Worm (Caenorhabditis elegans) whole organism, young adult: Measurements from ENCODE around the gene txdc-17.

Experiments
- B0019.2 ChIP-seq: fragments of 200-800 bp; sonication (Bioruptor generic); conservative IDR thresholded peaks from 2 replicates; pipeline ENCODE4 v1.3.6; 2022; ENCODE audit warnings: missing genetic modification reagents, missing genetic modification characterization, missing compliant biosample characterization
- B0035.1 ChIP-seq: sonication (generic microtip); optimal IDR thresholded peaks from 2 replicates; lab custom pipeline; 2016; ENCODE audit warnings: missing genetic modification characterization, mild to moderate bottlenecking, missing compliant biosample characterization, missing genotype, missing genetic modification reagents
- B0261.1 ChIP-seq: sonication (generic microtip); optimal IDR thresholded peaks from 2 replicates; lab custom pipeline; 2016; ENCODE audit warnings: mild to moderate bottlenecking, missing genetic modification characterization, moderate library complexity, missing compliant biosample characterization
- C06A6.2 ChIP-seq: fragments of 200-800 bp; sonication (Bioruptor generic); conservative IDR thresholded peaks from 2 replicates; pipeline ENCODE4 v1.3.6; 2022; ENCODE audit warnings: missing genetic modification characterization, missing compliant biosample characterization
- C17E4.6 ChIP-seq: fragments of 200-800 bp; sonication (Bioruptor generic); IDR thresholded peaks from 2 replicates; pipeline ENCODE4 v1.3.6; 2022; ENCODE audit warnings: missing genetic modification reagents, missing genetic modification characterization, missing compliant biosample characterization
- D2030.7 ChIP-seq: fragments of 200-800 bp; sonication (Bioruptor generic); IDR thresholded peaks from 2 replicates; pipeline ENCODE4 v1.3.6; 2022; ENCODE audit warnings: missing genetic modification reagents, missing genetic modification characterization, missing compliant biosample characterization
- F10E7.11 ChIP-seq: sonication (generic microtip); optimal IDR thresholded peaks from 2 replicates; lab custom pipeline; 2017; ENCODE audit warnings: mild to moderate bottlenecking, missing genetic modification characterization, moderate library complexity, missing compliant biosample characterization
- F22D6.2 ChIP-seq: sonication (generic microtip); optimal IDR thresholded peaks from 2 replicates; lab custom pipeline; 2016; ENCODE audit warnings: mild to moderate bottlenecking, missing genetic modification characterization, missing compliant biosample characterization
- F23B12.7 ChIP-seq: sonication (generic microtip); optimal IDR thresholded peaks from 2 replicates; lab custom pipeline; 2017; ENCODE audit warnings: missing genetic modification characterization, mild to moderate bottlenecking, missing compliant biosample characterization, antibody characterized with exemption, moderate library complexity; ENCODE audit not compliant: insufficient read depth
- F37B4.10 ChIP-seq: fragments of 200-800 bp; sonication (Bioruptor generic); IDR thresholded peaks from 2 replicates; pipeline ENCODE4 v1.3.6; 2022; ENCODE audit warnings: missing genetic modification characterization, missing compliant biosample characterization
- F39B2.1 ChIP-seq: fragments of 200-800 bp; sonication (Bioruptor generic); IDR thresholded peaks from 2 replicates; pipeline ENCODE4 v1.3.6; 2022; ENCODE audit warnings: missing genetic modification reagents, missing genetic modification characterization, missing compliant biosample characterization
- F52B5.7 ChIP-seq: sonication (generic microtip); optimal IDR thresholded peaks from 2 replicates; lab custom pipeline; 2016; ENCODE audit warnings: mild to moderate bottlenecking, missing genetic modification characterization, missing compliant biosample characterization
- F55B11.4 ChIP-seq: sonication (generic microtip); optimal IDR thresholded peaks from 2 replicates; lab custom pipeline; 2016; ENCODE audit warnings: missing compliant biosample characterization, missing genetic modification characterization, borderline replicate concordance; ENCODE audit not compliant: insufficient read depth
- K12H6.12 ChIP-seq: fragments of 200-800 bp; sonication (Bioruptor generic); optimal IDR thresholded peaks from 2 replicates; lab custom pipeline; 2018; ENCODE audit warnings: mild to moderate bottlenecking, missing genetic modification characterization, missing compliant biosample characterization
- T07F8.4 ChIP-seq: sonication (generic microtip); optimal IDR thresholded peaks from 2 replicates; lab custom pipeline; 2016; ENCODE audit warnings: mild to moderate bottlenecking, missing genetic modification characterization, moderate library complexity, missing compliant biosample characterization
- T26A5.8 ChIP-seq: sonication (generic microtip); optimal IDR thresholded peaks from 2 replicates; lab custom pipeline; 2016; ENCODE audit warnings: missing genetic modification characterization, missing compliant biosample characterization
- Y53F4B.3 ChIP-seq: fragments of 200-800 bp; sonication (Bioruptor generic); IDR thresholded peaks from 2 replicates; pipeline ENCODE4 v1.3.6; 2022; ENCODE audit warnings: missing genetic modification reagents, missing genetic modification characterization, missing compliant biosample characterization
- Y79H2A.3 ChIP-seq: fragments of 200-800 bp; sonication (Bioruptor generic); conservative IDR thresholded peaks from 2 replicates; pipeline ENCODE4 v1.3.6; 2022; ENCODE audit warnings: missing genetic modification reagents, missing genetic modification characterization, missing compliant biosample characterization
- Y95B8A.8 ChIP-seq: fragments of 200-800 bp; sonication (Bioruptor generic); IDR thresholded peaks from 2 replicates; pipeline ENCODE4 v1.3.6; 2022; ENCODE audit warnings: missing genetic modification reagents, missing genetic modification characterization, missing compliant biosample characterization
- ZK185.1 ChIP-seq: sonication (generic microtip); optimal IDR thresholded peaks from 2 replicates; lab custom pipeline; 2016; ENCODE audit warnings: mild to moderate bottlenecking, missing genetic modification characterization, missing compliant biosample characterization; ENCODE audit not compliant: poor library complexity, severe bottlenecking
- aptf-3 ChIP-seq: fragments of 200-800 bp; sonication (Bioruptor generic); IDR thresholded peaks from 2 replicates; pipeline ENCODE4 v1.3.6; 2022; ENCODE audit warnings: missing genetic modification characterization, missing compliant biosample characterization
- athp-1 ChIP-seq: sonication (generic microtip); optimal IDR thresholded peaks from 2 replicates; lab custom pipeline; 2017; ENCODE audit warnings: mild to moderate bottlenecking, missing genetic modification characterization, missing compliant biosample characterization
- cebp-2 ChIP-seq: fragments of 200-800 bp; sonication (Bioruptor generic); IDR thresholded peaks from 2 replicates; pipeline ENCODE4 v1.3.6; 2022; ENCODE audit warnings: missing genetic modification characterization, missing compliant biosample characterization
- ceh-27 ChIP-seq: fragments of 200-800 bp; sonication (Bioruptor generic); optimal IDR thresholded peaks from 2 replicates; lab custom pipeline; 2018; ENCODE audit warnings: mild to moderate bottlenecking, missing genetic modification characterization, moderate library complexity, missing compliant biosample characterization
- ceh-40 ChIP-seq: fragments of 200-800 bp; sonication (Bioruptor generic); IDR thresholded peaks from 2 replicates; pipeline ENCODE4 v1.3.6; 2022; ENCODE audit warnings: missing genetic modification characterization, missing compliant biosample characterization
- ceh-58 ChIP-seq: fragments of 200-800 bp; sonication (Bioruptor generic); IDR thresholded peaks from 2 replicates; pipeline ENCODE4 v1.3.6; 2022; ENCODE audit warnings: missing genetic modification characterization, missing compliant biosample characterization
- chd-7 ChIP-seq: sonication (generic microtip); optimal IDR thresholded peaks from 2 replicates; lab custom pipeline; 2016; ENCODE audit warnings: mild to moderate bottlenecking, missing genetic modification characterization, moderate library complexity, missing compliant biosample characterization
- dpff-1 ChIP-seq: sonication (generic microtip); optimal IDR thresholded peaks from 2 replicates; lab custom pipeline; 2017; ENCODE audit warnings: mild to moderate bottlenecking, missing genetic modification characterization, missing compliant biosample characterization
- egl-18 ChIP-seq: fragments of 200-800 bp; sonication (Bioruptor generic); IDR thresholded peaks from 2 replicates; pipeline ENCODE4 v1.3.6; 2022; ENCODE audit warnings: missing genetic modification reagents, missing genetic modification characterization, missing compliant biosample characterization
- egl-44 ChIP-seq: fragments of 200-800 bp; sonication (Bioruptor generic); IDR thresholded peaks from 2 replicates; pipeline ENCODE4 v1.3.6; 2022; ENCODE audit warnings: missing genetic modification reagents, missing genetic modification characterization, missing compliant biosample characterization
- hlh-26 ChIP-seq: fragments of 200-800 bp; sonication (Bioruptor generic); conservative IDR thresholded peaks from 2 replicates; pipeline ENCODE4 v1.3.6; 2022; ENCODE audit warnings: missing genetic modification reagents, missing genetic modification characterization, missing compliant biosample characterization
- hmg-20 ChIP-seq: fragments of 200-800 bp; sonication (Bioruptor generic); IDR thresholded peaks from 2 replicates; pipeline ENCODE4 v1.3.6; 2022; ENCODE audit warnings: missing genetic modification reagents, missing genetic modification characterization, missing compliant biosample characterization
- lag-1 ChIP-seq: fragments of 200-800 bp; sonication (Bioruptor generic); IDR thresholded peaks from 2 replicates; pipeline ENCODE4 v1.3.6; 2022; ENCODE audit warnings: missing genetic modification reagents, missing genetic modification characterization, missing compliant biosample characterization
- let-607 ChIP-seq, 2 experiments: fragments of 200-800 bp in 1 of 2; sonication (Bioruptor generic) in 1 of 2; sonication (generic microtip) in 1 of 2; optimal IDR thresholded peaks; 2 replicates each; lab custom pipeline; 2016 to 2018; ENCODE audit warnings: mild to moderate bottlenecking in 2 of 2, missing compliant biosample characterization in 2 of 2, missing genetic modification characterization in 2 of 2, moderate library complexity in 2 of 2, missing genotype in 1 of 2
- lin-26 ChIP-seq: fragments of 200-800 bp; sonication (Bioruptor generic); IDR thresholded peaks from 2 replicates; pipeline ENCODE4 v1.3.6; 2022; ENCODE audit warnings: missing genetic modification reagents, missing genetic modification characterization, missing compliant biosample characterization
- lin-40 ChIP-seq: sonication (generic microtip); optimal IDR thresholded peaks from 2 replicates; lab custom pipeline; 2016; ENCODE audit warnings: missing genetic modification characterization, mild to moderate bottlenecking, missing compliant biosample characterization, missing genotype, missing genetic modification reagents
- lin-54 ChIP-seq: fragments of 200-800 bp; sonication (Bioruptor generic); optimal IDR thresholded peaks from 2 replicates; lab custom pipeline; 2018; ENCODE audit warnings: mild to moderate bottlenecking, missing genetic modification characterization, missing compliant biosample characterization
- lsl-1 ChIP-seq: fragments of 200-800 bp; sonication (Bioruptor generic); optimal IDR thresholded peaks from 2 replicates; lab custom pipeline; 2018; ENCODE audit warnings: mild to moderate bottlenecking, missing genetic modification characterization, moderate library complexity, missing compliant biosample characterization
- madf-8 ChIP-seq: fragments of 200-800 bp; sonication (Bioruptor generic); conservative IDR thresholded peaks from 2 replicates; pipeline ENCODE4 v1.3.6; 2022; ENCODE audit warnings: missing genetic modification reagents, missing genetic modification characterization, missing compliant biosample characterization
- mes-4 ChIP-seq: sonication (generic microtip); optimal IDR thresholded peaks from 2 replicates; lab custom pipeline; 2016; ENCODE audit warnings: missing genotype, missing genetic modification characterization, missing compliant biosample characterization
- nhr-27 ChIP-seq: fragments of 200-800 bp; sonication (Bioruptor generic); optimal IDR thresholded peaks from 2 replicates; lab custom pipeline; 2018; ENCODE audit warnings: mild to moderate bottlenecking, missing genetic modification characterization, moderate library complexity, missing compliant biosample characterization
- pha-4 ChIP-seq: fragments of 150-350 bp; sonication (generic microtip); optimal IDR thresholded peaks from 2 replicates; lab custom pipeline; 2014; ENCODE audit warnings: missing biosample characterization, missing genetic modification reagents, missing genetic modification characterization
- snpc-1.3 ChIP-seq: sonication (generic microtip); optimal IDR thresholded peaks from 2 replicates; lab custom pipeline; 2017; ENCODE audit warnings: missing genetic modification characterization, mild to moderate bottlenecking, missing compliant biosample characterization, antibody characterized with exemption, moderate library complexity, missing genotype, missing genetic modification reagents; ENCODE audit not compliant: insufficient read depth
- snpc-4 ChIP-seq, 5 experiments: fragments of 150-350 bp in 1 of 5; sonication (generic microtip) in 4 of 5; optimal IDR thresholded peaks; 2 replicates each; lab custom pipeline; 2014 to 2018; ENCODE audit warnings: missing genetic modification characterization in 5 of 5, missing biosample characterization in 3 of 5, antibody characterized with exemption in 2 of 5, mild to moderate bottlenecking in 2 of 5, missing compliant biosample characterization in 2 of 5, missing genotype in 2 of 5, moderate library complexity in 2 of 5, missing genetic modification reagents in 1 of 5
- unc-62 ChIP-seq: fragments of 150-350 bp; optimal IDR thresholded peaks from 2 replicates; lab custom pipeline; 2014; ENCODE audit warnings: missing biosample characterization, missing genetic modification reagents, missing genetic modification characterization
- zfh-2 ChIP-seq: fragments of 200-800 bp; sonication (Bioruptor generic); conservative IDR thresholded peaks from 2 replicates; pipeline ENCODE4 v1.3.6; 2022; ENCODE audit warnings: missing genetic modification reagents, missing genetic modification characterization, missing compliant biosample characterization
- ztf-18 ChIP-seq: sonication (generic microtip); optimal IDR thresholded peaks from 2 replicates; lab custom pipeline; 2016; ENCODE audit warnings: missing genotype, mild to moderate bottlenecking, missing genetic modification characterization, missing compliant biosample characterization
- ztf-28 ChIP-seq: fragments of 200-800 bp; sonication (Bioruptor generic); IDR thresholded peaks from 2 replicates; pipeline ENCODE4 v1.3.6; 2022; ENCODE audit warnings: missing genetic modification reagents, missing genetic modification characterization, missing compliant biosample characterization

The txdc-17 gene

ce11 chrIII:2786740-2787139 lies 47.7 kb upstream of the txdc-17 start, which contains the start of gene nduc-2 (continued):
- TF ChIP-seq C17E4.6 (GFP tag; lab: Robert Waterston, UW) (0 out of 2 replicates have a peak, but pooled peaks have one; percentile 15), cebp-2 (GFP tag; lab: Robert Waterston, UW) (no peak), snpc-4 (GFP tag; optimal IDR thresholded peaks at IDR 0.05; lab: Kevin White, UChicago) (no peak), snpc-4 (tag; optimal IDR thresholded peaks at IDR 0.05; lab: Kevin White, UChicago) (peak in 1 of 4 experiments; percentile 3), lin-54 (no peak), F22D6.2 (tag; lab: Kevin White, UChicago) (no peak), egl-18 (GFP tag; lab: Robert Waterston, UW) (no peak), ZK185.1 (tag; lab: Kevin White, UChicago) (no peak), unc-62 (no peak), aptf-3 (no peak), ztf-18 (tag; lab: Kevin White, UChicago) (no peak), lin-40 (tag; lab: Kevin White, UChicago) (no peak), lag-1 (GFP tag; lab: Robert Waterston, UW) (0 out of 2 replicates have a peak, but pooled peaks have one; percentile 51), Y79H2A.3 (GFP tag; lab: Robert Waterston, UW) (no peak), D2030.7 (GFP tag; lab: Robert Waterston, UW) (0 out of 2 replicates have a peak, but pooled peaks have one; percentile 10), egl-44 (GFP tag; lab: Robert Waterston, UW) (peak; percentile 9; the same call in 1 of the 2 replicates), Y95B8A.8 (no peak), F37B4.10 (GFP tag; lab: Robert Waterston, UW) (no peak), chd-7 (no peak), F10E7.11 (tag; lab: Kevin White, UChicago) (no peak), pha-4 (no peak), snpc-1.3 (no peak), F39B2.1 (GFP tag; lab: Robert Waterston, UW) (no peak), B0019.2 (GFP tag; lab: Robert Waterston, UW) (no peak), zfh-2 (peak; percentile 64), ceh-27 (no peak), F52B5.7 (peak; percentile 13), F55B11.4 (no peak), athp-1 (no peak), ztf-28 (GFP tag; lab: Robert Waterston, UW) (no peak), nhr-27 (no peak), T07F8.4 (tag; lab: Kevin White, UChicago) (no peak), hlh-26 (GFP tag; lab: Robert Waterston, UW) (no peak), F23B12.7 (tag; lab: Kevin White, UChicago) (no peak), B0261.1 (tag; lab: Kevin White, UChicago) (no peak), mes-4 (no peak), madf-8 (GFP tag; lab: Robert Waterston, UW) (no peak), lin-26 (GFP tag; lab: Robert Waterston, UW) (no peak), hmg-20 (GFP tag; lab: Robert Waterston, UW) (no peak), K12H6.12 (tag; lab: Kevin White, UChicago) (no peak), T26A5.8 (tag; lab: Kevin White, UChicago) (no peak), ceh-40 (no peak), ceh-58 (GFP tag; lab: Robert Waterston, UW) (0 out of 2 replicates have a peak, but pooled peaks have one; percentile 9), let-607 (tag; optimal IDR thresholded peaks at IDR 0.05; lab: Kevin White, UChicago) (no peak), B0035.1 (no peak), dpff-1 (no peak), Y53F4B.3 (GFP tag; lab: Robert Waterston, UW) (no peak), lsl-1 (GFP tag; lab: Kevin White, UChicago) (no peak), C06A6.2 (no peak)
